Fruit fly (Drosophila melanogaster) whole organism, embryonic: Measurements from ENCODE around the gene GstD11.

ENCODE experiments used
- CG2129 ChIP-seq: fragments of 200-800 bp; sonication (Bioruptor generic); IDR thresholded peaks from 2 replicates; pipeline ENCODE4 v1.3.6; 2022; ENCODE audit warnings: missing biosample characterization, missing genetic modification characterization; ENCODE audit not compliant: partially characterized antibody
- CG5180 ChIP-seq: fragments of 200-800 bp; sonication (Bioruptor generic); optimal IDR thresholded peaks from 3 replicates; lab custom pipeline; 2017; ENCODE audit warnings: missing biosample characterization, missing genetic modification characterization, mild to moderate bottlenecking, moderate library complexity, missing genetic modification reagents
- Hr3 ChIP-seq: fragments of 200-800 bp; sonication (Bioruptor generic); optimal IDR thresholded peaks from 3 replicates; lab custom pipeline; 2016; ENCODE audit warnings: missing biosample characterization, missing genetic modification characterization
- Hr39 ChIP-seq: fragments of >200 bp; optimal IDR thresholded peaks from 2 replicates; lab custom pipeline; 2017
- bsh ChIP-seq, 2 experiments: fragments of 200-800 bp; sonication (Bioruptor generic); optimal IDR thresholded peaks; 2 replicates each; lab custom pipeline; 2017 to 2018; ENCODE audit warnings: mild to moderate bottlenecking in 2 of 2, missing biosample characterization in 2 of 2, missing genetic modification characterization in 2 of 2, moderate library complexity in 1 of 2
- ewg ChIP-seq: fragments of 200-800 bp; sonication (Bioruptor generic); optimal IDR thresholded peaks from 3 replicates; lab custom pipeline; 2017; ENCODE audit warnings: mild to moderate bottlenecking, missing biosample characterization, missing genetic modification reagents, missing genetic modification characterization
- jumu ChIP-seq: fragments of 200-800 bp; sonication (Bioruptor generic); optimal IDR thresholded peaks from 3 replicates; lab custom pipeline; 2016; ENCODE audit warnings: missing biosample characterization, missing genetic modification characterization
- mld ChIP-seq: fragments of 200-800 bp; sonication (Bioruptor generic); IDR thresholded peaks from 3 replicates; pipeline ENCODE4 v1.3.6; 2022; ENCODE audit warnings: missing biosample characterization, missing genetic modification characterization; ENCODE audit not compliant: partially characterized antibody
- stc ChIP-seq: fragments of 200-800 bp; sonication (Bioruptor generic); IDR thresholded peaks from 2 replicates; pipeline ENCODE4 v1.3.6; 2022; ENCODE audit warnings: missing biosample characterization, missing genetic modification characterization

DNA sequence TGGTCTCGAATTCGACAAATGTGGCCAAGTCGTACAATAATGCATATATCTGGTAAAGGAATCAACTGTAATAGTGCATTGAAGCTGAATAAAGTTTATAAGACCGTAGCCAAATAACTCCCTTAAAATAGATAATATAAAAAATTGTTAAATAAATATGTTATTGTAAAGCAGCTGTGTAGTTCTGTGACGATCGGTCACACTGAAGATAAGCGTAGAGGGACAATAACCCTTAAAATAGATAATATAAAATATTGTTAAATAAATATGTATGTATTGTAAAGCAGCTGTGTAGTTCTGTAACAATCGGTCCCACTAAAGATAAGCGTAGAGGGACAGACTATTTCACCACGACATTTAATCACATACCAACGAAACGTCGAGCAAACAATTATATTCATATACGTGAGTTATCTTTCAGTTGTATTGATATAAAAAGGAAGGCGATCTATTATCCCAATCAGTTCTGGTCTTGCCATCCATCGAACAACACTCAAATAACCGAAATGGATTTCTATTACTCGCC is 7.8 kb upstream of the GstD11 start, which contains the start of gene GstD5:
- TF ChIP-seq jumu (no peak), CG2129 (GFP tag; lab: Robert Waterston, UW) (no peak), bsh (GFP tag; optimal IDR thresholded peaks at IDR 0.05; lab: Kevin White, UChicago) (no peak), Hr39 (no peak), ewg (GFP tag; lab: Kevin White, UChicago) (no peak), mld (GFP tag; lab: Robert Waterston, UW) (no peak), CG5180 (GFP tag; lab: Kevin White, UChicago) (no peak), stc (GFP tag; lab: Robert Waterston, UW) (no peak), Hr3 (GFP tag; lab: Kevin White, UChicago) (no peak)
